Worm (Caenorhabditis elegans): ENCODE measurements around the gene daf-12.

daf-12 gene

ce11 chrX:10667424-10668291 lies 31.9 kb downstream of the daf-12 start (continued):
- TF ChIP-seq egl-18 (GFP tag; IDR thresholded peaks at IDR 0.05) (no peak), ztf-26 (tag; optimal IDR thresholded peaks at IDR 0.05) (peak; percentile 6), mes-4 (tag; optimal IDR thresholded peaks at IDR 0.05) (peak; percentile 50), ccch-3 (GFP tag; optimal IDR thresholded peaks at IDR 0.05) (no peak), somi-1 (GFP tag; optimal IDR thresholded peaks at IDR 0.05) (no peak), lin-54 (GFP tag; optimal IDR thresholded peaks at IDR 0.05) (peak; percentile 19), F49E8.2 (tag; optimal IDR thresholded peaks at IDR 0.05; ENCODE audit: insufficient read depth) (no peak), nfya-1 (tag; optimal IDR thresholded peaks at IDR 0.05; ENCODE audit: borderline replicate concordance, insufficient read depth) (no peak), lsl-1 (GFP tag; optimal IDR thresholded peaks at IDR 0.05) (no peak), hmg-1.2 (GFP tag; IDR thresholded peaks at IDR 0.05) (peak; percentile 59), rcor-1 (GFP tag; IDR thresholded peaks at IDR 0.05) (peak; percentile 48; the same call in 1 of the 2 replicates), ekl-4 (GFP tag; IDR thresholded peaks at IDR 0.05) (no peak), hlh-12 (tag; optimal IDR thresholded peaks at IDR 0.05) (no peak), hsf-1 (GFP tag; IDR thresholded peaks at IDR 0.05) (no peak), tlf-1 (GFP tag; optimal IDR thresholded peaks at IDR 0.05) (no peak), rec-8 (tag; optimal IDR thresholded peaks at IDR 0.05) (no peak), F22D6.2 (tag; optimal IDR thresholded peaks at IDR 0.05) (no peak), attf-3 (GFP tag; conservative IDR thresholded peaks at IDR 0.05) (no peak), ZK185.1 (tag; optimal IDR thresholded peaks at IDR 0.05; ENCODE audit: poor library complexity, severe bottlenecking) (peak; percentile 67), ceh-100 (GFP tag; IDR thresholded peaks at IDR 0.05) (no peak), hmg-20 (GFP tag; IDR thresholded peaks at IDR 0.05) (0 out of 2 replicates have a peak, but pooled peaks have one; percentile 10), bed-2 (GFP tag; IDR thresholded peaks at IDR 0.05) (no peak), him-1 (tag; optimal IDR thresholded peaks at IDR 0.05) (peak; percentile 61), F10E7.11 (tag; optimal IDR thresholded peaks at IDR 0.05) (no peak), nhr-90 (tag; optimal IDR thresholded peaks at IDR 0.05) (peak; percentile 41), B0019.2 (GFP tag; conservative IDR thresholded peaks at IDR 0.05) (no peak), Y67H2A.10 (GFP tag; conservative IDR thresholded peaks at IDR 0.05) (no peak), ceh-58 (GFP tag; IDR thresholded peaks at IDR 0.05) (no peak), lin-26 (GFP tag; IDR thresholded peaks at IDR 0.05) (peak; percentile 93), ceh-40 (GFP tag; IDR thresholded peaks at IDR 0.05) (peak; percentile 31; the same call in 1 of the 2 replicates), pha-4 (tag; optimal IDR thresholded peaks at IDR 0.05) (no peak), unc-130 (GFP tag; optimal IDR thresholded peaks at IDR 0.05) (peak; percentile 17), tbp1 (GFP tag; optimal IDR thresholded peaks at IDR 0.05) (peak; percentile 91), zim-3 (tag; optimal IDR thresholded peaks at IDR 0.05) (no peak), let-607 (tag; optimal IDR thresholded peaks at IDR 0.05) (no peak), D2030.7 (GFP tag; IDR thresholded peaks at IDR 0.05) (peak; percentile 64), F55B11.4 (tag; optimal IDR thresholded peaks at IDR 0.05; ENCODE audit: borderline replicate concordance, insufficient read depth) (no peak), repo-1 (tag; optimal IDR thresholded peaks at IDR 0.05) (no peak), fkh-3 (tag; optimal IDR thresholded peaks at IDR 0.05) (no peak), sptf-2 (GFP tag; optimal IDR thresholded peaks at IDR 0.05) (no peak), athp-1 (tag; optimal IDR thresholded peaks at IDR 0.05) (no peak), sdz-38 (tag; optimal IDR thresholded peaks at IDR 0.05) (no peak)
